Fruit fly (Drosophila melanogaster) whole organism, embryonic: ENCODE data around the gene Syx8.

Experiments
- Abd-B ChIP-seq: fragments of 200-800 bp; sonication (Bioruptor generic); optimal IDR thresholded peaks from 2 replicates; lab custom pipeline; 2018; ENCODE audit warnings: missing biosample characterization, mild to moderate bottlenecking, missing genetic modification characterization, moderate library complexity
- Awh ChIP-seq: fragments of 200-800 bp; sonication (Bioruptor generic); IDR thresholded peaks from 2 replicates; pipeline ENCODE4, ENCODE4 v1.3.6; 2022; ENCODE audit warnings: missing biosample characterization, missing genetic modification characterization
- CG11560 ChIP-seq: fragments of 200-800 bp; sonication (Bioruptor generic); IDR thresholded peaks from 3 replicates; pipeline ENCODE4 v1.3.6; 2022; ENCODE audit warnings: missing biosample characterization, missing genetic modification characterization
- CG12236 ChIP-seq: fragments of 200-800 bp; sonication (Bioruptor generic); optimal IDR thresholded peaks from 2 replicates; lab custom pipeline; 2016; ENCODE audit warnings: missing biosample characterization, missing genetic modification characterization
- CG12769 ChIP-seq: fragments of 200-800 bp; sonication (Bioruptor generic); optimal IDR thresholded peaks from 2 replicates; lab custom pipeline; 2019; ENCODE audit warnings: missing biosample characterization, mild to moderate bottlenecking, missing genetic modification characterization, moderate library complexity
- CG13287 ChIP-seq: fragments of 200-800 bp; sonication (Bioruptor generic); IDR thresholded peaks from 2 replicates; pipeline ENCODE4 v1.3.6; 2022; ENCODE audit warnings: missing biosample characterization, missing genetic modification characterization; ENCODE audit not compliant: partially characterized antibody
- CG15269 ChIP-seq: fragments of 200-800 bp; sonication (Bioruptor generic); optimal IDR thresholded peaks from 2 replicates; lab custom pipeline; 2018; ENCODE audit warnings: missing biosample characterization, mild to moderate bottlenecking, missing genetic modification characterization, moderate library complexity
- CG17829 ChIP-seq: fragments of 200-800 bp; optimal IDR thresholded peaks from 2 replicates; lab custom pipeline; 2019; ENCODE audit warnings: missing biosample characterization, mild to moderate bottlenecking, missing genetic modification characterization, moderate library complexity
- CG18011 ChIP-seq: fragments of 200-800 bp; sonication (Bioruptor generic); optimal IDR thresholded peaks from 2 replicates; lab custom pipeline; 2017; ENCODE audit warnings: missing biosample characterization, missing genetic modification characterization, mild to moderate bottlenecking, moderate library complexity, missing genotype
- CG30403 ChIP-seq: fragments of 200-800 bp; sonication (Bioruptor generic); optimal IDR thresholded peaks from 3 replicates; lab custom pipeline; 2016; ENCODE audit warnings: missing biosample characterization, missing genetic modification characterization
- CG7786 ChIP-seq: fragments of 200-800 bp; sonication (Bioruptor generic); optimal IDR thresholded peaks from 2 replicates; lab custom pipeline; 2016; ENCODE audit warnings: missing biosample characterization, missing genetic modification characterization
- CHES-1-like ChIP-seq: fragments of 200-800 bp; sonication (Bioruptor generic); optimal IDR thresholded peaks from 2 replicates; lab custom pipeline; 2016; ENCODE audit warnings: missing biosample characterization, missing genetic modification characterization
- Chrac-16 ChIP-seq: fragments of 200-800 bp; sonication (Bioruptor generic); optimal IDR thresholded peaks from 3 replicates; lab custom pipeline; 2016; ENCODE audit warnings: missing biosample characterization, missing genetic modification characterization
- CkIIα-i1 ChIP-seq: fragments of 200-800 bp; sonication (Bioruptor generic); IDR thresholded peaks from 2 replicates; pipeline ENCODE4 v1.3.6; 2022; ENCODE audit warnings: missing biosample characterization, missing genetic modification characterization
- D ChIP-seq, 2 experiments: fragments of 200-800 bp in 1 of 2; fragments of >200 bp in 1 of 2; sonication (Bioruptor generic) in 1 of 2; optimal IDR thresholded peaks; 2 replicates in 1 of 2; 3 replicates in 1 of 2; lab custom pipeline; 2017; ENCODE audit warnings: mild to moderate bottlenecking in 1 of 2, missing biosample characterization in 1 of 2, missing genetic modification characterization in 1 of 2, missing genetic modification reagents in 1 of 2
- Elba2 ChIP-seq: fragments of 200-800 bp; sonication (Bioruptor generic); optimal IDR thresholded peaks from 3 replicates; lab custom pipeline; 2016; ENCODE audit warnings: missing biosample characterization, missing genetic modification characterization
- HLH54F ChIP-seq: fragments of 200-800 bp; sonication (Bioruptor generic); optimal IDR thresholded peaks from 3 replicates; lab custom pipeline; 2016; ENCODE audit warnings: missing biosample characterization, missing genetic modification characterization
- HLHmδ ChIP-seq: fragments of 200-800 bp; sonication (Bioruptor generic); optimal IDR thresholded peaks from 2 replicates; lab custom pipeline; 2018; ENCODE audit warnings: missing biosample characterization, mild to moderate bottlenecking, missing genetic modification characterization, moderate library complexity
- Hand ChIP-seq: fragments of 200-800 bp; sonication (Bioruptor generic); optimal IDR thresholded peaks from 2 replicates; lab custom pipeline; 2017; ENCODE audit warnings: mild to moderate bottlenecking, missing biosample characterization, missing genetic modification reagents, missing genetic modification characterization
- MESR4 ChIP-seq: fragments of 200-800 bp; sonication (Bioruptor generic); optimal IDR thresholded peaks from 2 replicates; lab custom pipeline; 2018; ENCODE audit warnings: missing biosample characterization, mild to moderate bottlenecking, missing genetic modification characterization, moderate library complexity
- Mad ChIP-seq: fragments of 200-800 bp; sonication (Bioruptor generic); optimal IDR thresholded peaks from 2 replicates; lab custom pipeline; 2016; ENCODE audit warnings: missing biosample characterization, missing genetic modification characterization
- Optix ChIP-seq: fragments of 200-800 bp; sonication (Bioruptor generic); IDR thresholded peaks from 3 replicates; pipeline ENCODE4 v1.3.6; 2022; ENCODE audit warnings: missing biosample characterization, missing genetic modification characterization
- Scr ChIP-seq: fragments of 200-800 bp; sonication (Bioruptor generic); IDR thresholded peaks from 2 replicates; pipeline ENCODE4 v1.3.6; 2022; ENCODE audit warnings: missing biosample characterization, missing genetic modification characterization; ENCODE audit not compliant: partially characterized antibody
- Side ChIP-seq: fragments of 200-800 bp; sonication (Bioruptor generic); optimal IDR thresholded peaks from 2 replicates; lab custom pipeline; 2016; ENCODE audit warnings: missing biosample characterization, missing genetic modification characterization
- TFAM ChIP-seq: fragments of 200-800 bp; sonication (Bioruptor generic); optimal IDR thresholded peaks from 2 replicates; lab custom pipeline; 2017; ENCODE audit warnings: missing biosample characterization, missing genetic modification characterization, inconsistent platforms
- abd-A ChIP-seq: fragments of 200-800 bp; sonication (Bioruptor generic); optimal IDR thresholded peaks from 3 replicates; lab custom pipeline; 2019; ENCODE audit warnings: missing biosample characterization, mild to moderate bottlenecking, missing genetic modification characterization, moderate library complexity
- al ChIP-seq: fragments of 200-800 bp; sonication (Bioruptor generic); IDR thresholded peaks from 2 replicates; pipeline ENCODE4 v1.3.6; 2022; ENCODE audit warnings: missing biosample characterization, missing genetic modification characterization
- dm ChIP-seq: fragments of 200-800 bp; sonication (Bioruptor generic); optimal IDR thresholded peaks from 3 replicates; lab custom pipeline; 2016; ENCODE audit warnings: missing biosample characterization, missing genetic modification characterization
- dmrt99B ChIP-seq: fragments of 200-800 bp; sonication (Bioruptor generic); optimal IDR thresholded peaks from 2 replicates; lab custom pipeline; 2018; ENCODE audit warnings: missing biosample characterization, mild to moderate bottlenecking, missing genetic modification characterization, moderate library complexity
- fd96Cb ChIP-seq: fragments of 200-800 bp; sonication (Bioruptor generic); optimal IDR thresholded peaks from 2 replicates; lab custom pipeline; 2018; ENCODE audit warnings: missing biosample characterization, mild to moderate bottlenecking, missing genetic modification characterization, moderate library complexity
- gem ChIP-seq: fragments of 200-800 bp; sonication (Bioruptor generic); optimal IDR thresholded peaks from 2 replicates; lab custom pipeline; 2019; ENCODE audit warnings: missing biosample characterization, mild to moderate bottlenecking, missing genetic modification characterization, moderate library complexity
- gfzf ChIP-seq: fragments of 200-800 bp; sonication (Bioruptor generic); optimal IDR thresholded peaks from 2 replicates; lab custom pipeline; 2016; ENCODE audit warnings: missing biosample characterization, mild to moderate bottlenecking, missing genetic modification characterization, moderate library complexity
- grn ChIP-seq: fragments of 200-800 bp; sonication (Bioruptor generic); optimal IDR thresholded peaks from 3 replicates; lab custom pipeline; 2017; ENCODE audit warnings: missing biosample characterization, missing genetic modification characterization
- gt ChIP-seq: fragments of 200-800 bp; sonication (Bioruptor generic); IDR thresholded peaks from 2 replicates; pipeline ENCODE4 v1.3.6; 2022; ENCODE audit warnings: missing biosample characterization, missing genetic modification characterization
- lbe ChIP-seq: fragments of 200-800 bp; sonication (Bioruptor generic); optimal IDR thresholded peaks from 2 replicates; lab custom pipeline; 2016; ENCODE audit warnings: missing biosample characterization, mild to moderate bottlenecking, missing genetic modification characterization
- lilli ChIP-seq: fragments of 200-800 bp; sonication (Bioruptor generic); optimal IDR thresholded peaks from 3 replicates; lab custom pipeline; 2016; ENCODE audit warnings: missing biosample characterization, missing genetic modification characterization
- luna ChIP-seq: fragments of 200-800 bp; sonication (Bioruptor generic); optimal IDR thresholded peaks from 2 replicates; lab custom pipeline; 2016; ENCODE audit warnings: missing biosample characterization, missing genetic modification characterization
- mld ChIP-seq: fragments of 200-800 bp; sonication (Bioruptor generic); IDR thresholded peaks from 3 replicates; pipeline ENCODE4 v1.3.6; 2022; ENCODE audit warnings: missing biosample characterization, missing genetic modification characterization; ENCODE audit not compliant: partially characterized antibody
- odd ChIP-seq: fragments of 200-800 bp; sonication (Bioruptor generic); optimal IDR thresholded peaks from 2 replicates; lab custom pipeline; 2017; ENCODE audit warnings: missing biosample characterization, mild to moderate bottlenecking, missing genetic modification characterization
- phol ChIP-seq: fragments of 200-800 bp; sonication (Bioruptor generic); optimal IDR thresholded peaks from 3 replicates; lab custom pipeline; 2018; ENCODE audit warnings: missing biosample characterization, mild to moderate bottlenecking, missing genetic modification characterization, moderate library complexity
- pros ChIP-seq: fragments of 200-800 bp; sonication (Bioruptor generic); optimal IDR thresholded peaks from 3 replicates; lab custom pipeline; 2019; ENCODE audit warnings: missing biosample characterization, mild to moderate bottlenecking, missing genetic modification characterization, moderate library complexity
- pzg ChIP-seq: fragments of 200-800 bp; sonication (Bioruptor generic); optimal IDR thresholded peaks from 3 replicates; lab custom pipeline; 2018; ENCODE audit warnings: missing biosample characterization, mild to moderate bottlenecking, missing genetic modification characterization, moderate library complexity
- sens ChIP-seq: fragments of 200-800 bp; sonication (Bioruptor generic); peaks from one replicate; lab custom pipeline; 2016; ENCODE audit warnings: missing biosample characterization, missing genetic modification characterization
- shn ChIP-seq: fragments of 200-800 bp; sonication (Bioruptor generic); optimal IDR thresholded peaks from 3 replicates; lab custom pipeline; 2016; ENCODE audit warnings: missing biosample characterization, missing genetic modification characterization
- trem ChIP-seq: fragments of 200-800 bp; optimal IDR thresholded peaks from 3 replicates; lab custom pipeline; 2019; ENCODE audit warnings: missing biosample characterization, mild to moderate bottlenecking, missing genetic modification characterization, moderate library complexity
- unc-4 ChIP-seq: fragments of 200-800 bp; sonication (Bioruptor generic); IDR thresholded peaks from 2 replicates; pipeline ENCODE4 v1.3.6; 2022; ENCODE audit warnings: missing biosample characterization, missing genetic modification characterization; ENCODE audit not compliant: partially characterized antibody
- vvl ChIP-seq: fragments of 200-800 bp; sonication (Bioruptor generic); IDR thresholded peaks from 2 replicates; pipeline ENCODE4 v1.3.6; 2022; ENCODE audit warnings: missing biosample characterization, missing genetic modification characterization
- wek ChIP-seq: fragments of 200-800 bp; sonication (Bioruptor generic); optimal IDR thresholded peaks from 3 replicates; lab custom pipeline; 2018; ENCODE audit warnings: missing biosample characterization, mild to moderate bottlenecking, missing genetic modification characterization, moderate library complexity
- yki ChIP-seq: fragments of >200 bp; optimal IDR thresholded peaks from 3 replicates; lab custom pipeline; 2018

Gene Syx8

DNA sequence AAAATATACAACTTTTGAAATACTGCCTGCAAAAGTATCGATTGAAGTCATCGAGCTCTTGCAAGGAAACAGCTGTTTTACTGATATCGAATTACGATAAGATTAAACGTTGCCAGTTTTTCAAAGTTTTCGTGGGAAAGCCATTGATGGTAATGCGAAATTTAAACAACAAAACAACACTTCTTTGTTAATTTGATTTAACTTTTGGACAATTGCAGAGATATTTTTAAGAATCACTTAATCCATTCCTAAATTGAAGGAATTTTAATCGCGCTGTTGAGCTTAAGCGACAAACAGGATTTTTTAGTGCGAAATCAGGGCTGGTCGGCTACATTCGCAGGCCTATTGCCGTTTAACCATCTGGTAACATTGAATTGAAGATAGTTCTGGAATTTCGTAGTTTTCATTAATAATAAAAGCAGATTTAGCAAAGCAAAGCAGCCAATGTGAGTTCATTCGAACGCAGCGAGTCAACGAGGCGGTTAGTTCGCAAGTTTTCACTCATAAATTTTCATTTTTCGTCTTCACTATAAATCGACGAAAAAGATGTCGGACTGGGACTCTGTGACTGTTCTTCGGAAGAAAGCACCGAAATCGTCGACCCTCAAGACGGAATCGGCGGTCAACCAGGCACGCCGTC lies 12.4 kb downstream of the Syx8 start, which contains the start of gene mbf1 (continued):
- no peak for TF ChIP-seq al (GFP tag; lab: Robert Waterston, UW)
- peak; percentile 71 for TF ChIP-seq unc-4
- TF ChIP-seq CG7786 (GFP tag; lab: Kevin White, UChicago): no peak
- no peak for TF ChIP-seq Mad
- peak; percentile 66 for TF ChIP-seq Scr
- peak; percentile 5 for TF ChIP-seq CG18011 (GFP tag; lab: Kevin White, UChicago)
- peak; percentile 33; the same call in 1 of the 3 replicates for TF ChIP-seq CG11560 (tag; lab: Robert Waterston, UW)
- 0 out of 2 replicates have a peak, but pooled peaks have one; percentile 34 for TF ChIP-seq vvl (GFP tag; lab: Robert Waterston, UW)
- no peak for TF ChIP-seq yki (lab: Kevin White, UChicago)
- peak; percentile 27 for TF ChIP-seq gem (tag; lab: Kevin White, UChicago)
- TF ChIP-seq dmrt99B (tag; lab: Kevin White, UChicago): no peak
- TF ChIP-seq abd-A (tag; lab: Kevin White, UChicago): no peak
- peak; percentile 16 for TF ChIP-seq CG15269 (tag; lab: Kevin White, UChicago)
- TF ChIP-seq gfzf: peak; percentile 97
- TF ChIP-seq grn (GFP tag; lab: Kevin White, UChicago): peak; percentile 73
- TF ChIP-seq CkIIα-i1: no peak
- TF ChIP-seq TFAM (GFP tag; lab: Kevin White, UChicago): no peak
- TF ChIP-seq pzg (GFP tag; lab: Kevin White, UChicago): peak; percentile 90
- peak; percentile 84 for TF ChIP-seq trem (tag; lab: Kevin White, UChicago)
- TF ChIP-seq fd96Cb: no peak
- no peak for TF ChIP-seq gt (GFP tag; lab: Robert Waterston, UW)
- peak; percentile 12 for TF ChIP-seq wek (GFP tag; lab: Kevin White, UChicago)
- TF ChIP-seq HLH54F: no peak
- peak; percentile 90 for TF ChIP-seq MESR4 (GFP tag; lab: Kevin White, UChicago)
- peak; percentile 19 for TF ChIP-seq dm (GFP tag; lab: Kevin White, UChicago)
- no peak for TF ChIP-seq D (optimal IDR thresholded peaks at IDR 0.05; lab: Kevin White, UChicago)
- no peak for TF ChIP-seq D (GFP tag; optimal IDR thresholded peaks at IDR 0.05; lab: Kevin White, UChicago)
- TF ChIP-seq CG12236 (GFP tag; lab: Kevin White, UChicago): no peak
- TF ChIP-seq CG30403 (GFP tag; lab: Kevin White, UChicago): peak; percentile 27
- no peak for TF ChIP-seq lbe (GFP tag; lab: Kevin White, UChicago)
- TF ChIP-seq Awh (GFP tag; lab: Robert Waterston, UW): no peak
- no peak for TF ChIP-seq Optix (GFP tag; lab: Robert Waterston, UW)
- peak; percentile 3 for TF ChIP-seq Elba2 (GFP tag; lab: Kevin White, UChicago)
- TF ChIP-seq Hand (GFP tag; lab: Kevin White, UChicago): no peak
- peak; percentile 75 for TF ChIP-seq CG13287 (GFP tag; lab: Robert Waterston, UW)
- TF ChIP-seq lilli (GFP tag; lab: Kevin White, UChicago): peak; percentile 53
- TF ChIP-seq CG12769 (tag; lab: Kevin White, UChicago): peak; percentile 32
- peak; percentile 13 for TF ChIP-seq CG17829
- TF ChIP-seq Chrac-16 (GFP tag; lab: Kevin White, UChicago): no peak
- TF ChIP-seq shn: peak; percentile 5
- TF ChIP-seq CHES-1-like: peak; percentile 51
- no peak for TF ChIP-seq Side
- peak; percentile 89 for TF ChIP-seq sens (GFP tag; lab: Kevin White, UChicago)
- TF ChIP-seq phol (tag; lab: Kevin White, UChicago): peak; percentile 62
- no peak for TF ChIP-seq luna (GFP tag; lab: Kevin White, UChicago)
- TF ChIP-seq mld (GFP tag; lab: Robert Waterston, UW): 0 out of 3 replicates have a peak, but pooled peaks have one; percentile 13
- TF ChIP-seq odd (GFP tag; lab: Kevin White, UChicago): no peak
- TF ChIP-seq HLHmδ: no peak
- no peak for TF ChIP-seq Abd-B (GFP tag; lab: Kevin White, UChicago)
- no peak for TF ChIP-seq pros (GFP tag; lab: Kevin White, UChicago)
